Worm (Caenorhabditis elegans) whole organism, late embryonic: Measurements from ENCODE around the gene irld-14.

ENCODE experiments used
- ama-1 ChIP-seq: fragments of 150-350 bp; optimal IDR thresholded peaks from 2 replicates; lab custom pipeline; 2014
- fkh-10 ChIP-seq: fragments of 150-350 bp; optimal IDR thresholded peaks from 2 replicates; lab custom pipeline; 2014; ENCODE audit warnings: missing biosample characterization, missing genetic modification reagents, missing genetic modification characterization
- hlh-6 ChIP-seq: sonication (generic microtip); optimal IDR thresholded peaks from 2 replicates; lab custom pipeline; 2016; ENCODE audit warnings: missing genotype, missing genetic modification characterization, missing compliant biosample characterization
- nfya-1 ChIP-seq: sonication (generic microtip); optimal IDR thresholded peaks from 2 replicates; lab custom pipeline; 2017; ENCODE audit warnings: missing genetic modification characterization, mild to moderate bottlenecking, missing compliant biosample characterization, antibody characterized with exemption, moderate library complexity
- rnt-1 ChIP-seq: sonication (generic microtip); optimal IDR thresholded peaks from 2 replicates; lab custom pipeline; 2016; ENCODE audit warnings: missing genetic modification characterization, missing compliant biosample characterization

- TF ChIP-seq nfya-1 (no peak), ama-1 (lab: Kevin White, UChicago) (no peak), fkh-10 (GFP tag; lab: Kevin White, UChicago) (no peak), hlh-6 (tag; lab: Kevin White, UChicago) (no peak), rnt-1 (no peak)
Measured at ce11 chrV:14984593-14984992, 11.7 kb upstream of the irld-14 start, which contains the start of gene F02D8.4.
